Worm (Caenorhabditis elegans) whole organism, L1 larva: Measurements from ENCODE around the gene cyp-44A1.

ENCODE experiments used
- C04F5.9 ChIP-seq: sonication (generic microtip); optimal IDR thresholded peaks from 2 replicates; lab custom pipeline; 2016; ENCODE audit warnings: missing genetic modification characterization, missing compliant biosample characterization
- F16B12.6 ChIP-seq: fragments of 150-350 bp; optimal IDR thresholded peaks from 2 replicates; lab custom pipeline; 2014; ENCODE audit warnings: missing biosample characterization, missing genetic modification characterization
- aly-2 ChIP-seq: fragments of 150-350 bp; optimal IDR thresholded peaks from 2 replicates; lab custom pipeline; 2014; ENCODE audit warnings: missing biosample characterization, missing genetic modification characterization
- ama-1 ChIP-seq: fragments of 150-350 bp; optimal IDR thresholded peaks from 2 replicates; lab custom pipeline; 2014
- ceh-8 ChIP-seq: fragments of 200-800 bp; sonication (Bioruptor generic); optimal IDR thresholded peaks from 2 replicates; lab custom pipeline; 2018; ENCODE audit warnings: mild to moderate bottlenecking, missing genetic modification characterization, moderate library complexity, missing compliant biosample characterization
- ceh-82 ChIP-seq, 3 experiments: fragments of 150-350 bp in 1 of 3; sonication (generic microtip) in 2 of 3; optimal IDR thresholded peaks; 2 replicates each; lab custom pipeline; 2014 to 2017; ENCODE audit warnings: missing biosample characterization in 3 of 3, missing genetic modification characterization in 3 of 3
- ceh-88 ChIP-seq: fragments of 200-800 bp; sonication (Bioruptor generic); IDR thresholded peaks from 2 replicates; pipeline ENCODE4 v1.3.6; 2022; ENCODE audit warnings: missing genetic modification characterization, missing compliant biosample characterization
- ceh-90 ChIP-seq: sonication (generic microtip); optimal IDR thresholded peaks from 2 replicates; lab custom pipeline; 2016; ENCODE audit warnings: missing genetic modification characterization, missing compliant biosample characterization
- efl-1 ChIP-seq, 4 experiments: fragments of 150-350 bp; optimal IDR thresholded peaks in 3 of 4; peaks in 1 of 4; 1 replicate in 1 of 4; 2 replicates in 3 of 4; lab custom pipeline; 2014; ENCODE audit warnings: missing biosample characterization in 2 of 4, missing genetic modification characterization in 2 of 4, missing genetic modification reagents in 2 of 4
- efl-3 ChIP-seq: fragments of 200-800 bp; sonication (Bioruptor generic); optimal IDR thresholded peaks from 2 replicates; lab custom pipeline; 2018; ENCODE audit warnings: mild to moderate bottlenecking, missing genetic modification characterization, missing compliant biosample characterization
- egl-13 ChIP-seq: sonication (generic microtip); optimal IDR thresholded peaks from 2 replicates; lab custom pipeline; 2016; ENCODE audit warnings: missing genotype, missing genetic modification reagents, missing genetic modification characterization, missing compliant biosample characterization
- elt-2 ChIP-seq: sonication (generic microtip); optimal IDR thresholded peaks from 2 replicates; lab custom pipeline; 2016; ENCODE audit warnings: missing genetic modification characterization, mild to moderate bottlenecking, inconsistent platforms, missing compliant biosample characterization, missing genetic modification reagents
- ets-5 ChIP-seq: fragments of 200-800 bp; sonication (Bioruptor generic); IDR thresholded peaks from 2 replicates; pipeline ENCODE4 v1.3.6; 2022; ENCODE audit warnings: missing genetic modification characterization, missing compliant biosample characterization
- fkh-4 ChIP-seq: sonication (generic microtip); optimal IDR thresholded peaks from 2 replicates; lab custom pipeline; 2016; ENCODE audit warnings: missing compliant biosample characterization, missing genetic modification characterization, borderline replicate concordance
- fkh-8 ChIP-seq: sonication (generic microtip); optimal IDR thresholded peaks from 2 replicates; lab custom pipeline; 2016; ENCODE audit warnings: mild to moderate bottlenecking, missing genetic modification characterization, missing compliant biosample characterization
- fos-1 ChIP-seq: fragments of 150-350 bp; optimal IDR thresholded peaks from 2 replicates; lab custom pipeline; 2014; ENCODE audit warnings: missing biosample characterization, missing genetic modification characterization
- grh-1 ChIP-seq: fragments of 200-800 bp; sonication (Bioruptor generic); IDR thresholded peaks from 2 replicates; pipeline ENCODE4 v1.3.6; 2022; ENCODE audit warnings: missing genetic modification reagents, missing genetic modification characterization, missing compliant biosample characterization
- hlh-17 ChIP-seq: fragments of 200-800 bp; sonication (Bioruptor generic); optimal IDR thresholded peaks from 2 replicates; lab custom pipeline; 2018; ENCODE audit warnings: missing genetic modification characterization, mild to moderate bottlenecking, missing compliant biosample characterization, moderate library complexity, borderline replicate concordance
- hpl-2 ChIP-seq: fragments of 150-350 bp; optimal IDR thresholded peaks from 2 replicates; lab custom pipeline; 2014; ENCODE audit warnings: missing biosample characterization, missing genetic modification reagents, missing genetic modification characterization
- isw-1 ChIP-seq: fragments of 200-800 bp; sonication (Bioruptor generic); IDR thresholded peaks from 2 replicates; pipeline ENCODE4 v1.3.6; 2022; ENCODE audit warnings: missing genetic modification characterization, missing compliant biosample characterization
- jun-1 ChIP-seq: fragments of 150-350 bp; optimal IDR thresholded peaks from 2 replicates; lab custom pipeline; 2014; ENCODE audit warnings: missing biosample characterization, missing genetic modification reagents, missing genetic modification characterization
- lin-13 ChIP-seq: fragments of 150-350 bp; optimal IDR thresholded peaks from 2 replicates; lab custom pipeline; 2014; ENCODE audit warnings: missing biosample characterization, missing genetic modification reagents, missing genetic modification characterization
- lin-14 ChIP-seq: fragments of 200-800 bp; sonication (Bioruptor generic); optimal IDR thresholded peaks from 2 replicates; lab custom pipeline; 2018; ENCODE audit warnings: mild to moderate bottlenecking, missing genetic modification characterization, moderate library complexity, missing compliant biosample characterization
- lir-3 ChIP-seq: sonication (generic microtip); optimal IDR thresholded peaks from 2 replicates; lab custom pipeline; 2016; ENCODE audit warnings: mild to moderate bottlenecking, missing genetic modification characterization, moderate library complexity, missing compliant biosample characterization; ENCODE audit not compliant: poor library complexity
- mdl-1 ChIP-seq, 2 experiments: fragments of 150-350 bp; optimal IDR thresholded peaks; 2 replicates each; lab custom pipeline; 2014 to 2017; ENCODE audit warnings: missing biosample characterization in 2 of 2, missing genetic modification characterization in 2 of 2, inconsistent platforms in 1 of 2
- nhr-11 ChIP-seq: fragments of 150-350 bp; optimal IDR thresholded peaks from 2 replicates; lab custom pipeline; 2014; ENCODE audit warnings: missing biosample characterization, missing genetic modification characterization
- nhr-47 ChIP-seq: sonication (generic microtip); optimal IDR thresholded peaks from 2 replicates; lab custom pipeline; 2016; ENCODE audit warnings: mild to moderate bottlenecking, missing genetic modification characterization, moderate library complexity, missing compliant biosample characterization
- nhr-84 ChIP-seq: sonication (generic microtip); optimal IDR thresholded peaks from 2 replicates; lab custom pipeline; 2017; ENCODE audit warnings: missing biosample characterization, missing genetic modification characterization
- pag-3 ChIP-seq: sonication (generic microtip); optimal IDR thresholded peaks from 2 replicates; lab custom pipeline; 2017; ENCODE audit warnings: missing genetic modification characterization, mild to moderate bottlenecking, missing compliant biosample characterization, antibody characterized with exemption, borderline replicate concordance; ENCODE audit not compliant: insufficient read depth
- pax-3 ChIP-seq: fragments of 200-800 bp; sonication (Bioruptor generic); optimal IDR thresholded peaks from 2 replicates; lab custom pipeline; 2018; ENCODE audit warnings: mild to moderate bottlenecking, missing genetic modification characterization, moderate library complexity, missing compliant biosample characterization
- rnt-1 ChIP-seq: sonication (generic microtip); optimal IDR thresholded peaks from 2 replicates; lab custom pipeline; 2016; ENCODE audit warnings: mild to moderate bottlenecking, missing genetic modification characterization, moderate library complexity, missing compliant biosample characterization
- skn-1 ChIP-seq: fragments of 150-350 bp; optimal IDR thresholded peaks from 2 replicates; lab custom pipeline; 2014; ENCODE audit warnings: missing biosample characterization, missing genetic modification characterization
- snpc-4 ChIP-seq: fragments of 150-350 bp; optimal IDR thresholded peaks from 2 replicates; lab custom pipeline; 2014; ENCODE audit warnings: missing biosample characterization, missing genetic modification characterization
- sptf-1 ChIP-seq: fragments of 150-350 bp; optimal IDR thresholded peaks from 2 replicates; lab custom pipeline; 2014; ENCODE audit warnings: missing biosample characterization, missing genetic modification characterization
- tbx-2 ChIP-seq: sonication (generic microtip); optimal IDR thresholded peaks from 2 replicates; lab custom pipeline; 2016; ENCODE audit warnings: missing genetic modification characterization, missing compliant biosample characterization
- unc-130 ChIP-seq: fragments of 150-350 bp; optimal IDR thresholded peaks from 2 replicates; lab custom pipeline; 2017; ENCODE audit warnings: missing biosample characterization, missing genetic modification characterization, inconsistent platforms
- unc-30 ChIP-seq: sonication (generic microtip); optimal IDR thresholded peaks from 2 replicates; lab custom pipeline; 2017; ENCODE audit warnings: missing biosample characterization, missing genetic modification characterization
- unc-62 ChIP-seq: fragments of 150-350 bp; optimal IDR thresholded peaks from 2 replicates; lab custom pipeline; 2014; ENCODE audit warnings: missing biosample characterization, missing genetic modification reagents, missing genetic modification characterization
- unc-98 ChIP-seq: fragments of 200-800 bp; sonication (Bioruptor generic); IDR thresholded peaks from 2 replicates; pipeline ENCODE4 v1.3.6; 2022; ENCODE audit warnings: missing genetic modification characterization, missing compliant biosample characterization
- vab-15 ChIP-seq: sonication (generic microtip); optimal IDR thresholded peaks from 2 replicates; lab custom pipeline; 2017; ENCODE audit warnings: missing genotype, mild to moderate bottlenecking, missing genetic modification characterization, missing compliant biosample characterization

Gene cyp-44A1

ce11 chrII:5514846-5515245 is 11.0 kb downstream of the cyp-44A1 start, which contains the start of gene sahd-1:
TSS of gene sahd-1 (minus strand) at chrII:5514945.
- no peak for TF ChIP-seq fkh-8 (tag; lab: Kevin White, UChicago)
- TF ChIP-seq hlh-17: no peak
- TF ChIP-seq elt-2 (tag; lab: Kevin White, UChicago): peak; percentile 53
- no peak for TF ChIP-seq efl-3 (GFP tag; lab: Kevin White, UChicago)
- no peak for TF ChIP-seq snpc-4
- TF ChIP-seq unc-130 (tag; lab: Kevin White, UChicago): no peak
- no peak for TF ChIP-seq isw-1
- no peak for TF ChIP-seq egl-13 (tag; lab: Kevin White, UChicago)

- TF ChIP-seq elt-2 (tag; lab: Kevin White, UChicago): peak; percentile 34
- no peak for TF ChIP-seq efl-1 (optimal IDR thresholded peaks at IDR 0.05; lab: Kevin White, UChicago)
- peak in 1 of 2 experiments; percentile 47 for TF ChIP-seq efl-1 (GFP tag; optimal IDR thresholded peaks at IDR 0.05 in 1 of 2; lab: Kevin White, UChicago)
- no peak for TF ChIP-seq ama-1 (lab: Kevin White, UChicago)
These were observed 11.7 kb downstream of the cyp-44A1 start, which contains the start of gene ZK177.3 for ce11 chrII:5515542-5515941. TSS of gene ZK177.3 (plus strand) at chrII:5515842.

ce11 chrII:5517643-5518042 is 13.8 kb downstream of the cyp-44A1 start, which contains the start of gene ZK177.9:
TSS of gene ZK177.9 (minus strand) at chrII:5517743.
- TF ChIP-seq ets-5 (GFP tag; lab: Robert Waterston, UW) (no peak), tbx-2 (tag; lab: Kevin White, UChicago) (no peak), skn-1 (no peak), aly-2 (no peak), hlh-17 (no peak), ceh-82 (tag; optimal IDR thresholded peaks at IDR 0.05; lab: Kevin White, UChicago) (no peak), ama-1 (lab: Kevin White, UChicago) (no peak), rnt-1 (tag; lab: Kevin White, UChicago) (no peak), lin-13 (GFP tag; lab: Kevin White, UChicago) (no peak)

ce11 chrII:5518055-5518454 is 14.2 kb downstream of the cyp-44A1 start:
- no peak for TF ChIP-seq pax-3
- TF ChIP-seq unc-30 (tag; lab: Kevin White, UChicago): no peak
- no peak for TF ChIP-seq sptf-1 (tag; lab: Kevin White, UChicago)
- no peak for TF ChIP-seq nhr-84
- no peak for TF ChIP-seq ceh-8 (GFP tag; lab: Kevin White, UChicago)
- TF ChIP-seq lin-14 (GFP tag; lab: Kevin White, UChicago): no peak
- TF ChIP-seq vab-15: no peak
- TF ChIP-seq mdl-1 (tag; optimal IDR thresholded peaks at IDR 0.05; lab: Kevin White, UChicago): no peak
- TF ChIP-seq fos-1 (tag; lab: Kevin White, UChicago): no peak
- no peak for TF ChIP-seq elt-2 (tag; lab: Kevin White, UChicago)
- TF ChIP-seq lir-3 (tag; lab: Kevin White, UChicago): no peak

ce11 chrII:5518910-5519309 is 15.1 kb downstream of the cyp-44A1 start, which contains the start of gene ZK177.2:
TSS of gene ZK177.2 (plus strand) at chrII:5519210.
- TF ChIP-seq hpl-2 (GFP tag; lab: Kevin White, UChicago) (no peak), fkh-4 (tag; lab: Kevin White, UChicago) (no peak), C04F5.9 (tag; lab: Kevin White, UChicago) (no peak), jun-1 (tag; lab: Kevin White, UChicago) (no peak), F16B12.6 (tag; lab: Kevin White, UChicago) (no peak), vab-15 (no peak), ceh-82 (tag; optimal IDR thresholded peaks at IDR 0.05; lab: Kevin White, UChicago) (no peak), unc-98 (GFP tag; lab: Robert Waterston, UW) (no peak), elt-2 (tag; lab: Kevin White, UChicago) (no peak), ceh-88 (no peak), tbx-2 (tag; lab: Kevin White, UChicago) (no peak), unc-62 (GFP tag; lab: Kevin White, UChicago) (no peak), nhr-47 (tag; lab: Kevin White, UChicago) (no peak), pag-3 (tag; lab: Kevin White, UChicago) (no peak), nhr-11 (tag; lab: Kevin White, UChicago) (no peak), unc-30 (tag; lab: Kevin White, UChicago) (no peak), ceh-90 (tag; lab: Kevin White, UChicago) (no peak), fos-1 (tag; lab: Kevin White, UChicago) (no peak), grh-1 (no peak)
